Worm (Caenorhabditis elegans) whole organism, late embryonic: ENCODE data around the gene flp-14.

Experiments
- F13H6.1 ChIP-seq: sonication (generic microtip); optimal IDR thresholded peaks from 2 replicates; lab custom pipeline; 2016; ENCODE audit warnings: missing genetic modification characterization, missing compliant biosample characterization
- K02D7.2 ChIP-seq: sonication (generic microtip); optimal IDR thresholded peaks from 2 replicates; lab custom pipeline; 2017; ENCODE audit warnings: mild to moderate bottlenecking, missing genetic modification characterization, missing compliant biosample characterization
- ama-1 ChIP-seq: fragments of 150-350 bp; optimal IDR thresholded peaks from 2 replicates; lab custom pipeline; 2014
- ceh-24 ChIP-seq: sonication (generic microtip); optimal IDR thresholded peaks from 2 replicates; lab custom pipeline; 2016; ENCODE audit warnings: mild to moderate bottlenecking, missing genetic modification characterization, missing compliant biosample characterization
- ceh-34 ChIP-seq: sonication (generic microtip); optimal IDR thresholded peaks from 2 replicates; lab custom pipeline; 2016; ENCODE audit warnings: mild to moderate bottlenecking, missing genetic modification characterization, missing compliant biosample characterization
- ceh-48 ChIP-seq: sonication (generic microtip); optimal IDR thresholded peaks from 2 replicates; lab custom pipeline; 2016; ENCODE audit warnings: missing genetic modification characterization, inconsistent platforms, missing compliant biosample characterization
- elt-4 ChIP-seq: sonication (generic microtip); optimal IDR thresholded peaks from 2 replicates; lab custom pipeline; 2016; ENCODE audit warnings: missing genetic modification characterization, missing compliant biosample characterization
- hlh-13 ChIP-seq: fragments of 200-800 bp; sonication (Bioruptor generic); optimal IDR thresholded peaks from 2 replicates; lab custom pipeline; 2018; ENCODE audit warnings: mild to moderate bottlenecking, missing genetic modification characterization, missing compliant biosample characterization
- madf-2 ChIP-seq: sonication (generic microtip); optimal IDR thresholded peaks from 2 replicates; lab custom pipeline; 2017; ENCODE audit warnings: missing genetic modification characterization, missing compliant biosample characterization
- mec-3 ChIP-seq: sonication (generic microtip); optimal IDR thresholded peaks from 2 replicates; lab custom pipeline; 2016; ENCODE audit warnings: borderline replicate concordance, missing genetic modification characterization, missing compliant biosample characterization
- pha-4 ChIP-seq: fragments of 150-350 bp; optimal IDR thresholded peaks from 2 replicates; lab custom pipeline; 2018; ENCODE audit warnings: missing biosample characterization, missing genetic modification reagents, missing genetic modification characterization
- sox-4 ChIP-seq: sonication (generic microtip); optimal IDR thresholded peaks from 2 replicates; lab custom pipeline; 2017; ENCODE audit warnings: mild to moderate bottlenecking, missing genetic modification characterization, inconsistent platforms, missing compliant biosample characterization
- ttx-3 ChIP-seq: sonication (generic microtip); optimal IDR thresholded peaks from 2 replicates; lab custom pipeline; 2016; ENCODE audit warnings: missing genetic modification reagents, missing genetic modification characterization, missing compliant biosample characterization

DNA sequence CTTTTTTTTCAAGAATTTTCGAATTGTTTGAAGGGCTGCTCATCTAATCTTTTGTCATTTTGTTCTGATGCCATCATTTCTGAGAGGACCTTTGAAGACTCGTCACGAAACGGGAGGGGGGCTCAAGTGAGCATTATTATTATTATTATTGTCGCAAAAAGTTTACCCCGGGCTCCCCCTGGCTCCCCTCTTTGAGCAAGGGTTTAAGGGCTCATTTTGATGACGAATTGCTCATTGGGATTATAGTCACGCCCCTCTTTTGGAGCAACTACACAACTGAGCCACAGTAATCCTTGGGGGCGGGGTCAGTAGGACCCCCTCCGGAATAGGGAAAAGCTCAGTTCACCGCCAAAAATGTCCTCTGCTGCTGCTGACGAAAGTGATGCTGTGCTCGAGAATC lies 32.0 kb downstream of the flp-14 start, which contains the start of gene unc-25:
- TF ChIP-seq mec-3 (tag; lab: Kevin White, UChicago) (no peak), pha-4 (tag; lab: Kevin White, UChicago) (no peak), elt-4 (tag; lab: Kevin White, UChicago) (no peak), ceh-34 (tag; lab: Kevin White, UChicago) (no peak), madf-2 (tag; lab: Kevin White, UChicago) (no peak), F13H6.1 (tag; lab: Kevin White, UChicago) (no peak), sox-4 (tag; lab: Kevin White, UChicago) (no peak), ama-1 (lab: Kevin White, UChicago) (no peak), ttx-3 (no peak), ceh-48 (no peak), hlh-13 (GFP tag; lab: Kevin White, UChicago) (no peak), ceh-24 (tag; lab: Kevin White, UChicago) (no peak), K02D7.2 (tag; lab: Kevin White, UChicago) (no peak)
